Worm (Caenorhabditis elegans) whole organism, young adult: ENCODE data around the gene acly-1.

Experiments
- F39B2.1 ChIP-seq: fragments of 200-800 bp; sonication (Bioruptor generic); IDR thresholded peaks from 2 replicates; pipeline ENCODE4 v1.3.6; 2022; ENCODE audit warnings: missing genetic modification reagents, missing genetic modification characterization, missing compliant biosample characterization
- ZK185.1 ChIP-seq: sonication (generic microtip); optimal IDR thresholded peaks from 2 replicates; lab custom pipeline; 2016; ENCODE audit warnings: mild to moderate bottlenecking, missing genetic modification characterization, missing compliant biosample characterization; ENCODE audit not compliant: poor library complexity, severe bottlenecking
- ama-1 ChIP-seq, 3 experiments: fragments of 150-350 bp in 1 of 3; sonication (generic microtip) in 2 of 3; optimal IDR thresholded peaks; 2 replicates each; lab custom pipeline; 2014 to 2018; ENCODE audit warnings: missing biosample characterization in 2 of 3, missing genetic modification characterization in 2 of 3, missing genetic modification reagents in 2 of 3
- attf-6 ChIP-seq: fragments of 200-800 bp; sonication (Bioruptor generic); IDR thresholded peaks from 2 replicates; pipeline ENCODE4 v1.3.6; 2022; ENCODE audit warnings: missing genetic modification reagents, missing genetic modification characterization, missing compliant biosample characterization
- dpl-1 ChIP-seq: fragments of 150-350 bp; optimal IDR thresholded peaks from 2 replicates; lab custom pipeline; 2014; ENCODE audit warnings: missing biosample characterization, missing genetic modification reagents, missing genetic modification characterization
- lin-54 ChIP-seq: fragments of 200-800 bp; sonication (Bioruptor generic); optimal IDR thresholded peaks from 2 replicates; lab custom pipeline; 2018; ENCODE audit warnings: mild to moderate bottlenecking, missing genetic modification characterization, missing compliant biosample characterization
- mes-4 ChIP-seq: sonication (generic microtip); optimal IDR thresholded peaks from 2 replicates; lab custom pipeline; 2016; ENCODE audit warnings: missing genotype, missing genetic modification characterization, missing compliant biosample characterization
- nfya-1 ChIP-seq: sonication (generic microtip); optimal IDR thresholded peaks from 2 replicates; lab custom pipeline; 2017; ENCODE audit warnings: antibody characterized with exemption, missing compliant biosample characterization, missing genetic modification characterization, borderline replicate concordance; ENCODE audit not compliant: insufficient read depth
- unc-62 ChIP-seq: fragments of 150-350 bp; optimal IDR thresholded peaks from 2 replicates; lab custom pipeline; 2014; ENCODE audit warnings: missing biosample characterization, missing genetic modification reagents, missing genetic modification characterization
- zfh-2 ChIP-seq: fragments of 200-800 bp; sonication (Bioruptor generic); conservative IDR thresholded peaks from 2 replicates; pipeline ENCODE4 v1.3.6; 2022; ENCODE audit warnings: missing genetic modification reagents, missing genetic modification characterization, missing compliant biosample characterization
- ztf-26 ChIP-seq: sonication (generic microtip); optimal IDR thresholded peaks from 2 replicates; lab custom pipeline; 2017; ENCODE audit warnings: missing genetic modification characterization, missing compliant biosample characterization

ce11 chrX:1451240-1451639, 28.1 kb upstream of the acly-1 start:
- no peak for TF ChIP-seq unc-62 (GFP tag; lab: Kevin White, UChicago)
- TF ChIP-seq F39B2.1: no peak
- TF ChIP-seq dpl-1: no peak
- peak; percentile 89 for TF ChIP-seq zfh-2 (GFP tag; lab: Robert Waterston, UW)
- TF ChIP-seq ztf-26: no peak
- TF ChIP-seq attf-6 (GFP tag; lab: Robert Waterston, UW): no peak
- TF ChIP-seq ama-1 (optimal IDR thresholded peaks at IDR 0.05; lab: Kevin White, UChicago): no peak
- no peak for TF ChIP-seq ama-1 (GFP tag; optimal IDR thresholded peaks at IDR 0.05; lab: Kevin White, UChicago)
- no peak for TF ChIP-seq ZK185.1 (tag; lab: Kevin White, UChicago)
- TF ChIP-seq mes-4 (tag; lab: Kevin White, UChicago): no peak
- no peak for TF ChIP-seq nfya-1 (tag; lab: Kevin White, UChicago)
- no peak for TF ChIP-seq lin-54 (GFP tag; lab: Kevin White, UChicago)
